Fruit fly (Drosophila melanogaster) whole organism, embryonic: ENCODE measurements around the gene Rab8.

Experiments used
- Aef1 ChIP-seq: fragments of 200-800 bp; sonication (Bioruptor generic); IDR thresholded peaks from 3 replicates; pipeline ENCODE4 v1.3.6; 2022; ENCODE audit warnings: missing biosample characterization, missing genetic modification characterization
- Antp ChIP-seq: fragments of 200-800 bp; sonication (Bioruptor generic); optimal IDR thresholded peaks from 3 replicates; lab custom pipeline; 2016; ENCODE audit warnings: missing biosample characterization, missing genetic modification characterization
- CG11247 ChIP-seq: fragments of 200-800 bp; sonication (Bioruptor generic); IDR thresholded peaks from 2 replicates; pipeline ENCODE4 v1.3.6; 2022; ENCODE audit warnings: missing biosample characterization, missing genetic modification characterization
- CG11504 ChIP-seq: fragments of 200-800 bp; sonication (Bioruptor generic); optimal IDR thresholded peaks from 3 replicates; lab custom pipeline; 2019; ENCODE audit warnings: missing biosample characterization, mild to moderate bottlenecking, missing genetic modification characterization, moderate library complexity
- CG12299 ChIP-seq: fragments of 200-800 bp; sonication (Bioruptor generic); optimal IDR thresholded peaks from 2 replicates; lab custom pipeline; 2018; ENCODE audit warnings: missing biosample characterization, mild to moderate bottlenecking, missing genetic modification characterization
- CG12659 ChIP-seq: fragments of 200-800 bp; sonication (Bioruptor generic); optimal IDR thresholded peaks from 3 replicates; lab custom pipeline; 2017; ENCODE audit warnings: mild to moderate bottlenecking, missing biosample characterization, missing genetic modification reagents, missing genetic modification characterization
- CG12942 ChIP-seq: fragments of 200-800 bp; sonication (Bioruptor generic); optimal IDR thresholded peaks from 3 replicates; lab custom pipeline; 2016; ENCODE audit warnings: missing biosample characterization, missing genetic modification characterization
- CG13123 ChIP-seq: fragments of 200-800 bp; sonication (Bioruptor generic); optimal IDR thresholded peaks from 2 replicates; lab custom pipeline; 2016; ENCODE audit warnings: missing biosample characterization, missing genetic modification characterization
- CG13296 ChIP-seq: fragments of 200-800 bp; sonication (Bioruptor generic); optimal IDR thresholded peaks from 3 replicates; lab custom pipeline; 2018; ENCODE audit warnings: missing biosample characterization, mild to moderate bottlenecking, missing genetic modification characterization
- CG13624 ChIP-seq: fragments of 200-800 bp; sonication (Bioruptor generic); optimal IDR thresholded peaks from 2 replicates; lab custom pipeline; 2016; ENCODE audit warnings: missing biosample characterization, missing genetic modification characterization
- CG15479 ChIP-seq: fragments of 200-800 bp; sonication (Bioruptor generic); optimal IDR thresholded peaks from 3 replicates; lab custom pipeline; 2019; ENCODE audit warnings: missing biosample characterization, mild to moderate bottlenecking, missing genetic modification characterization, moderate library complexity
- CG15696 ChIP-seq: fragments of 200-800 bp; sonication (Bioruptor generic); optimal IDR thresholded peaks from 2 replicates; lab custom pipeline; 2019; ENCODE audit warnings: missing biosample characterization, mild to moderate bottlenecking, missing genetic modification characterization, moderate library complexity
- CG1602 ChIP-seq: fragments of 200-800 bp; sonication (Bioruptor generic); optimal IDR thresholded peaks from 3 replicates; lab custom pipeline; 2016; ENCODE audit warnings: missing biosample characterization, missing genetic modification characterization
- CG16813 ChIP-seq: fragments of 200-800 bp; sonication (Bioruptor generic); IDR thresholded peaks from 3 replicates; pipeline ENCODE4 v1.3.6; 2022; ENCODE audit warnings: missing biosample characterization, missing genetic modification characterization; ENCODE audit not compliant: partially characterized antibody
- CG3407 ChIP-seq: fragments of 200-800 bp; sonication (Bioruptor generic); optimal IDR thresholded peaks from 2 replicates; lab custom pipeline; 2018; ENCODE audit warnings: missing biosample characterization, mild to moderate bottlenecking, missing genetic modification characterization
- CG3995 ChIP-seq: fragments of 200-800 bp; sonication (Bioruptor generic); optimal IDR thresholded peaks from 3 replicates; lab custom pipeline; 2016; ENCODE audit warnings: missing biosample characterization, missing genetic modification characterization
- CG4820 ChIP-seq: fragments of 200-800 bp; sonication (Bioruptor generic); optimal IDR thresholded peaks from 3 replicates; lab custom pipeline; 2016; ENCODE audit warnings: missing biosample characterization, missing genetic modification characterization
- CG7556 ChIP-seq: fragments of 200-800 bp; sonication (Bioruptor generic); optimal IDR thresholded peaks from 2 replicates; lab custom pipeline; 2017; ENCODE audit warnings: missing biosample characterization, mild to moderate bottlenecking, missing genetic modification characterization
- CG8388 ChIP-seq: fragments of 200-800 bp; sonication (Bioruptor generic); optimal IDR thresholded peaks from 2 replicates; lab custom pipeline; 2019; ENCODE audit warnings: missing biosample characterization, mild to moderate bottlenecking, missing genetic modification characterization, moderate library complexity
- CTCF ChIP-seq: fragments of 200-800 bp; sonication (Bioruptor generic); optimal IDR thresholded peaks from 2 replicates; lab custom pipeline; 2017; ENCODE audit warnings: missing biosample characterization, mild to moderate bottlenecking, missing genetic modification characterization, moderate library complexity
- Chrac-16 ChIP-seq: fragments of 200-800 bp; sonication (Bioruptor generic); optimal IDR thresholded peaks from 3 replicates; lab custom pipeline; 2016; ENCODE audit warnings: missing biosample characterization, missing genetic modification characterization
- CoRest ChIP-seq: fragments of 200-800 bp; sonication (Bioruptor generic); optimal IDR thresholded peaks from 3 replicates; lab custom pipeline; 2018; ENCODE audit warnings: missing biosample characterization, mild to moderate bottlenecking, missing genetic modification characterization, moderate library complexity
- Fer3 ChIP-seq: fragments of 200-800 bp; sonication (Bioruptor generic); optimal IDR thresholded peaks from 2 replicates; lab custom pipeline; 2018; ENCODE audit warnings: missing biosample characterization, mild to moderate bottlenecking, missing genetic modification characterization, moderate library complexity
- HHEX ChIP-seq: fragments of 200-800 bp; sonication (Bioruptor generic); optimal IDR thresholded peaks from 3 replicates; lab custom pipeline; 2017; ENCODE audit warnings: missing biosample characterization, mild to moderate bottlenecking, missing genetic modification characterization, missing genetic modification reagents
- HLH3B ChIP-seq: fragments of 200-800 bp; sonication (Bioruptor generic); IDR thresholded peaks from 2 replicates; pipeline ENCODE4 v1.3.6; 2022; ENCODE audit warnings: missing biosample characterization, missing genetic modification characterization
- HLHmδ ChIP-seq: fragments of 200-800 bp; sonication (Bioruptor generic); optimal IDR thresholded peaks from 2 replicates; lab custom pipeline; 2018; ENCODE audit warnings: missing biosample characterization, mild to moderate bottlenecking, missing genetic modification characterization, moderate library complexity
- Hmx ChIP-seq: fragments of 200-800 bp; sonication (Bioruptor generic); optimal IDR thresholded peaks from 2 replicates; lab custom pipeline; 2016; ENCODE audit warnings: missing biosample characterization, missing genetic modification characterization
- Lhr ChIP-seq: fragments of 200-800 bp; sonication (Bioruptor generic); optimal IDR thresholded peaks from 3 replicates; lab custom pipeline; 2017; ENCODE audit warnings: mild to moderate bottlenecking, missing biosample characterization, missing genetic modification reagents, missing genetic modification characterization
- Meics ChIP-seq: fragments of 200-800 bp; sonication (Bioruptor generic); optimal IDR thresholded peaks from 2 replicates; lab custom pipeline; 2017; ENCODE audit warnings: missing biosample characterization, mild to moderate bottlenecking, missing genetic modification characterization
- NK7.1 ChIP-seq: fragments of 200-800 bp; sonication (Bioruptor generic); optimal IDR thresholded peaks from 3 replicates; lab custom pipeline; 2016; ENCODE audit warnings: missing biosample characterization, missing genetic modification characterization
- Nf-YA ChIP-seq: fragments of 200-800 bp; sonication (Bioruptor generic); IDR thresholded peaks from 2 replicates; pipeline ENCODE4 v1.3.6; 2022; ENCODE audit warnings: missing biosample characterization, missing genetic modification characterization
- ase ChIP-seq: fragments of 200-800 bp; sonication (Bioruptor generic); IDR thresholded peaks from 3 replicates; pipeline ENCODE4 v1.3.6; 2022; ENCODE audit warnings: missing biosample characterization, missing genetic modification characterization
- cad ChIP-seq: fragments of >200 bp; optimal IDR thresholded peaks from 2 replicates; lab custom pipeline; 2017; ENCODE audit warnings: missing biosample characterization, missing genetic modification characterization
- chinmo ChIP-seq: fragments of 200-800 bp; sonication (Bioruptor generic); IDR thresholded peaks from 4 replicates; pipeline ENCODE4 v1.3.6; 2022; ENCODE audit warnings: missing biosample characterization, missing genetic modification characterization; ENCODE audit not compliant: partially characterized antibody
- croc ChIP-seq: fragments of 200-800 bp; sonication (Bioruptor generic); conservative IDR thresholded peaks from 3 replicates; pipeline ENCODE4 v1.3.6; 2022; ENCODE audit warnings: missing biosample characterization, missing genetic modification characterization
- eve ChIP-seq, 2 experiments: fragments of >200 bp; optimal IDR thresholded peaks; 2 replicates each; lab custom pipeline; 2017; ENCODE audit warnings: missing biosample characterization in 2 of 2, missing genetic modification characterization in 2 of 2
- ftz-f1 ChIP-seq: fragments of 200-800 bp; sonication (Bioruptor generic); optimal IDR thresholded peaks from 2 replicates; lab custom pipeline; 2016; ENCODE audit warnings: missing biosample characterization, missing genetic modification characterization
- gsb ChIP-seq: fragments of 200-800 bp; sonication (Bioruptor generic); IDR thresholded peaks from 2 replicates; pipeline ENCODE4 v1.3.6; 2022; ENCODE audit warnings: missing biosample characterization, missing genetic modification characterization
- hbn ChIP-seq: fragments of 200-800 bp; sonication (Bioruptor generic); IDR thresholded peaks from 2 replicates; pipeline ENCODE4 v1.3.6; 2022; ENCODE audit warnings: missing biosample characterization, missing genetic modification characterization; ENCODE audit not compliant: partially characterized antibody
- knrl ChIP-seq: fragments of 200-800 bp; sonication (Bioruptor generic); IDR thresholded peaks from 3 replicates; pipeline ENCODE4 v1.3.6; 2022; ENCODE audit warnings: missing biosample characterization, missing genetic modification characterization; ENCODE audit not compliant: partially characterized antibody
- lov ChIP-seq, 2 experiments: fragments of 200-800 bp in 1 of 2; fragments of >200 bp in 1 of 2; sonication (Bioruptor generic) in 1 of 2; IDR thresholded peaks in 1 of 2; optimal IDR thresholded peaks in 1 of 2; 2 replicates in 1 of 2; 3 replicates in 1 of 2; pipeline versions ENCODE4 v1.3.6 to Lab custom; 2017 to 2022; ENCODE audit warnings: missing biosample characterization in 1 of 2, missing genetic modification characterization in 1 of 2
- mld ChIP-seq: fragments of 200-800 bp; sonication (Bioruptor generic); IDR thresholded peaks from 3 replicates; pipeline ENCODE4 v1.3.6; 2022; ENCODE audit warnings: missing biosample characterization, missing genetic modification characterization; ENCODE audit not compliant: partially characterized antibody
- nerfin-1 ChIP-seq: fragments of 200-800 bp; sonication (Bioruptor generic); optimal IDR thresholded peaks from 3 replicates; lab custom pipeline; 2019; ENCODE audit warnings: missing biosample characterization, mild to moderate bottlenecking, missing genetic modification characterization, moderate library complexity
- onecut ChIP-seq: fragments of 200-800 bp; sonication (Bioruptor generic); IDR thresholded peaks from 2 replicates; pipeline ENCODE4 v1.3.6; 2022; ENCODE audit warnings: missing biosample characterization, missing genetic modification characterization
- p53 ChIP-seq: fragments of 200-800 bp; sonication (Bioruptor generic); optimal IDR thresholded peaks from 2 replicates; lab custom pipeline; 2016; ENCODE audit warnings: missing biosample characterization, missing genetic modification characterization
- pan ChIP-seq, 4 experiments: fragments of >200 bp in 3 of 4; fragments of 200-800 bp in 1 of 4; sonication (Bioruptor generic) in 1 of 4; optimal IDR thresholded peaks in 3 of 4; IDR thresholded peaks in 1 of 4; 2 replicates each; pipeline versions ENCODE4 v1.3.6 to Lab custom; 2017 to 2022; ENCODE audit warnings: missing biosample characterization in 2 of 4, missing genetic modification characterization in 2 of 4, mixed read lengths in 1 of 4
- salm ChIP-seq: fragments of 200-800 bp; sonication (Bioruptor generic); optimal IDR thresholded peaks from 2 replicates; lab custom pipeline; 2018; ENCODE audit warnings: missing biosample characterization, mild to moderate bottlenecking, missing genetic modification characterization

Gene Rab8

dm6 chr3L:19906780-19907705, 36.2 kb upstream of the Rab8 start (continued):
- TF ChIP-seq CG12659 (GFP tag; lab: Kevin White, UChicago) (peak; percentile 60), p53 (peak; percentile 33), CG15696 (tag; lab: Kevin White, UChicago) (peak; percentile 57), mld (GFP tag; lab: Robert Waterston, UW) (no peak), CG16813 (GFP tag; lab: Robert Waterston, UW) (no peak), Fer3 (tag; lab: Kevin White, UChicago) (peak; percentile 66), nerfin-1 (tag; lab: Kevin White, UChicago) (peak; percentile 46), gsb (GFP tag; lab: Robert Waterston, UW) (peak; percentile 41; the same call in 1 of the 2 replicates), CG4820 (peak; percentile 26), CTCF (GFP tag; lab: Kevin White, UChicago) (peak; percentile 16), HLH3B (GFP tag; lab: Robert Waterston, UW) (peak; percentile 69; the same call in 1 of the 2 replicates), CG8388 (GFP tag; lab: Kevin White, UChicago) (peak; percentile 0), ftz-f1 (GFP tag; lab: Kevin White, UChicago) (peak; percentile 72), HHEX (GFP tag; lab: Kevin White, UChicago) (peak; percentile 78), Nf-YA (peak; percentile 57; the same call in 1 of the 2 replicates), CG7556 (GFP tag; lab: Kevin White, UChicago) (peak; percentile 67), Hmx (GFP tag; lab: Kevin White, UChicago) (no peak), chinmo (GFP tag; lab: Robert Waterston, UW) (peak; percentile 76), CG13296 (GFP tag; lab: Kevin White, UChicago) (peak; percentile 75), pan (optimal IDR thresholded peaks at IDR 0.05; lab: Kevin White, UChicago) (no peak), pan (GFP tag; optimal IDR thresholded peaks at IDR 0.05 in 1 of 2, IDR thresholded peaks at IDR 0.05 in 1 of 2) (peak in 1 of 2 experiments; percentile 70), Aef1 (GFP tag; lab: Robert Waterston, UW) (no peak; the same call in 2 of the 3 replicates), CG13123 (GFP tag; lab: Kevin White, UChicago) (peak; percentile 76), salm (peak; percentile 43), CG15479 (GFP tag; lab: Kevin White, UChicago) (peak; percentile 60), knrl (GFP tag; lab: Robert Waterston, UW) (no peak), Antp (GFP tag; lab: Kevin White, UChicago) (peak; percentile 54), lov (optimal IDR thresholded peaks at IDR 0.05; lab: Kevin White, UChicago) (no peak), lov (GFP tag; IDR thresholded peaks at IDR 0.05; lab: Robert Waterston, UW) (peak; percentile 87), Meics (GFP tag; lab: Kevin White, UChicago) (peak; percentile 55), onecut (GFP tag; lab: Robert Waterston, UW) (peak; percentile 57; the same call in 1 of the 2 replicates), CG12299 (peak; percentile 37), hbn (GFP tag; lab: Robert Waterston, UW) (no peak), ase (GFP tag; lab: Robert Waterston, UW) (0 out of 3 replicates have a peak, but pooled peaks have one; percentile 23), CoRest (tag; lab: Kevin White, UChicago) (peak; percentile 40), CG13624 (GFP tag; lab: Kevin White, UChicago) (peak; percentile 14), eve (GFP tag; optimal IDR thresholded peaks at IDR 0.05; lab: Kevin White, UChicago) (peak in 1 of 2 experiments; percentile 81), CG3995 (no peak), NK7.1 (GFP tag; lab: Kevin White, UChicago) (peak; percentile 31), Chrac-16 (GFP tag; lab: Kevin White, UChicago) (no peak), Lhr (GFP tag; lab: Kevin White, UChicago) (peak; percentile 62), CG12942 (GFP tag; lab: Kevin White, UChicago) (no peak), HLHmδ (GFP tag; lab: Kevin White, UChicago) (peak; percentile 66), croc (no peak), CG1602 (GFP tag; lab: Kevin White, UChicago) (no peak), CG11247 (GFP tag; lab: Robert Waterston, UW) (peak; percentile 79), cad (GFP tag; lab: Kevin White, UChicago) (no peak), CG11504 (tag; lab: Kevin White, UChicago) (peak; percentile 47), CG3407 (GFP tag; lab: Kevin White, UChicago) (peak; percentile 86)
